Fruit fly (Drosophila melanogaster) whole organism, embryonic: ENCODE measurements around the gene Wdr59.

Experiments used
- Awh ChIP-seq: fragments of 200-800 bp; sonication (Bioruptor generic); IDR thresholded peaks from 2 replicates; pipeline ENCODE4, ENCODE4 v1.3.6; 2022; ENCODE audit warnings: missing biosample characterization, missing genetic modification characterization
- Blimp-1 ChIP-seq: fragments of 200-800 bp; sonication (Bioruptor generic); optimal IDR thresholded peaks from 3 replicates; lab custom pipeline; 2018; ENCODE audit warnings: missing biosample characterization, missing genetic modification characterization, mild to moderate bottlenecking, moderate library complexity, missing genetic modification reagents
- CG14710 ChIP-seq: fragments of 200-800 bp; sonication (Bioruptor generic); optimal IDR thresholded peaks from 3 replicates; lab custom pipeline; 2019; ENCODE audit warnings: missing biosample characterization, mild to moderate bottlenecking, missing genetic modification characterization, moderate library complexity
- CG15073 ChIP-seq: fragments of 200-800 bp; sonication (Bioruptor generic); optimal IDR thresholded peaks from 2 replicates; lab custom pipeline; 2016; ENCODE audit warnings: missing biosample characterization, missing genetic modification characterization
- CG1529 ChIP-seq: fragments of 200-800 bp; sonication (Bioruptor generic); optimal IDR thresholded peaks from 3 replicates; lab custom pipeline; 2018; ENCODE audit warnings: missing biosample characterization, missing genetic modification characterization
- CG16779 ChIP-seq: fragments of 200-800 bp; sonication (Bioruptor generic); IDR thresholded peaks from 2 replicates; pipeline ENCODE4 v1.3.6; 2022; ENCODE audit warnings: missing biosample characterization, missing genetic modification characterization
- CG17186 ChIP-seq: fragments of 200-800 bp; sonication (Bioruptor generic); optimal IDR thresholded peaks from 3 replicates; lab custom pipeline; 2017; ENCODE audit warnings: missing biosample characterization, missing genetic modification reagents, missing genetic modification characterization
- CG18764 ChIP-seq: fragments of 200-800 bp; sonication (Bioruptor generic); optimal IDR thresholded peaks from 3 replicates; lab custom pipeline; 2016; ENCODE audit warnings: missing biosample characterization, missing genetic modification characterization
- CG33557 ChIP-seq: fragments of 200-800 bp; sonication (Bioruptor generic); optimal IDR thresholded peaks from 2 replicates; lab custom pipeline; 2019; ENCODE audit warnings: missing biosample characterization, mild to moderate bottlenecking, missing genetic modification characterization, moderate library complexity
- CG3407 ChIP-seq: fragments of 200-800 bp; sonication (Bioruptor generic); optimal IDR thresholded peaks from 2 replicates; lab custom pipeline; 2018; ENCODE audit warnings: missing biosample characterization, mild to moderate bottlenecking, missing genetic modification characterization
- CG34376 ChIP-seq: fragments of 200-800 bp; sonication (Bioruptor generic); optimal IDR thresholded peaks from 2 replicates; lab custom pipeline; 2018; ENCODE audit warnings: missing biosample characterization, mild to moderate bottlenecking, missing genetic modification characterization
- CG4424 ChIP-seq: fragments of 200-800 bp; sonication (Bioruptor generic); optimal IDR thresholded peaks from 3 replicates; lab custom pipeline; 2016; ENCODE audit warnings: missing biosample characterization, missing genetic modification characterization
- CG4617 ChIP-seq: fragments of 200-800 bp; sonication (Bioruptor generic); optimal IDR thresholded peaks from 3 replicates; lab custom pipeline; 2016; ENCODE audit warnings: missing biosample characterization, missing genetic modification characterization, borderline replicate concordance
- CG7987 ChIP-seq: fragments of 200-800 bp; sonication (Bioruptor generic); optimal IDR thresholded peaks from 2 replicates; lab custom pipeline; 2018; ENCODE audit warnings: missing biosample characterization, mild to moderate bottlenecking, missing genetic modification characterization, moderate library complexity
- CG9817 ChIP-seq: fragments of 200-800 bp; sonication (Bioruptor generic); optimal IDR thresholded peaks from 2 replicates; lab custom pipeline; 2018; ENCODE audit warnings: missing biosample characterization, mild to moderate bottlenecking, missing genetic modification characterization, moderate library complexity
- CHES-1-like ChIP-seq: fragments of 200-800 bp; sonication (Bioruptor generic); optimal IDR thresholded peaks from 2 replicates; lab custom pipeline; 2016; ENCODE audit warnings: missing biosample characterization, missing genetic modification characterization
- CoRest ChIP-seq: fragments of 200-800 bp; sonication (Bioruptor generic); optimal IDR thresholded peaks from 3 replicates; lab custom pipeline; 2018; ENCODE audit warnings: missing biosample characterization, mild to moderate bottlenecking, missing genetic modification characterization, moderate library complexity
- Gsc ChIP-seq: fragments of 200-800 bp; sonication (Bioruptor generic); IDR thresholded peaks from 2 replicates; pipeline ENCODE4 v1.3.6; 2022; ENCODE audit warnings: missing biosample characterization, missing genetic modification characterization
- Gug ChIP-seq: fragments of 200-800 bp; sonication (Bioruptor generic); IDR thresholded peaks from 4 replicates; pipeline ENCODE4 v1.3.6; 2022; ENCODE audit warnings: missing biosample characterization, missing genetic modification characterization
- H15 ChIP-seq: fragments of 200-800 bp; sonication (Bioruptor generic); IDR thresholded peaks from 3 replicates; pipeline ENCODE4 v1.3.6; 2022; ENCODE audit warnings: missing biosample characterization, missing genetic modification characterization
- HHEX ChIP-seq: fragments of 200-800 bp; sonication (Bioruptor generic); optimal IDR thresholded peaks from 3 replicates; lab custom pipeline; 2017; ENCODE audit warnings: missing biosample characterization, mild to moderate bottlenecking, missing genetic modification characterization, missing genetic modification reagents
- HLH3B ChIP-seq: fragments of 200-800 bp; sonication (Bioruptor generic); IDR thresholded peaks from 2 replicates; pipeline ENCODE4 v1.3.6; 2022; ENCODE audit warnings: missing biosample characterization, missing genetic modification characterization
- Hsf ChIP-seq: fragments of 200-800 bp; sonication (Bioruptor generic); optimal IDR thresholded peaks from 3 replicates; lab custom pipeline; 2016; ENCODE audit warnings: missing biosample characterization, missing genetic modification characterization
- Oli ChIP-seq: fragments of 200-800 bp; sonication (Bioruptor generic); optimal IDR thresholded peaks from 2 replicates; lab custom pipeline; 2018; ENCODE audit warnings: missing biosample characterization, mild to moderate bottlenecking, missing genetic modification characterization, moderate library complexity
- Side ChIP-seq: fragments of 200-800 bp; sonication (Bioruptor generic); optimal IDR thresholded peaks from 2 replicates; lab custom pipeline; 2016; ENCODE audit warnings: missing biosample characterization, missing genetic modification characterization
- Taf1 ChIP-seq: fragments of 200-800 bp; sonication (Bioruptor generic); IDR thresholded peaks from 2 replicates; pipeline ENCODE4 v1.3.6; 2022; ENCODE audit warnings: missing biosample characterization, missing genetic modification characterization
- YL-1 ChIP-seq: fragments of 200-800 bp; sonication (Bioruptor generic); optimal IDR thresholded peaks from 3 replicates; lab custom pipeline; 2017; ENCODE audit warnings: missing biosample characterization, mild to moderate bottlenecking, missing genetic modification characterization
- ato ChIP-seq: fragments of 200-800 bp; sonication (Bioruptor generic); IDR thresholded peaks from 2 replicates; pipeline ENCODE4 v1.3.6; 2022; ENCODE audit warnings: missing biosample characterization, missing genetic modification characterization; ENCODE audit not compliant: partially characterized antibody
- bab2 ChIP-seq: fragments of 200-800 bp; sonication (Bioruptor generic); optimal IDR thresholded peaks from 2 replicates; lab custom pipeline; 2016; ENCODE audit warnings: missing biosample characterization, missing genetic modification characterization
- bcd ChIP-seq: fragments of 200-800 bp; sonication (Bioruptor generic); optimal IDR thresholded peaks from 2 replicates; lab custom pipeline; 2017; ENCODE audit warnings: missing biosample characterization, mild to moderate bottlenecking, missing genetic modification characterization
- caup ChIP-seq: fragments of 200-800 bp; sonication (Bioruptor generic); optimal IDR thresholded peaks from 3 replicates; lab custom pipeline; 2017; ENCODE audit warnings: missing biosample characterization, mild to moderate bottlenecking, missing genetic modification characterization, moderate library complexity; ENCODE audit not compliant: severe bottlenecking
- danr ChIP-seq: fragments of 200-800 bp; sonication (Bioruptor generic); IDR thresholded peaks from 2 replicates; pipeline ENCODE4 v1.3.6; 2022; ENCODE audit warnings: missing biosample characterization, missing genetic modification characterization
- fru ChIP-seq: fragments of >200 bp; optimal IDR thresholded peaks from 2 replicates; lab custom pipeline; 2017
- ftz-f1 ChIP-seq: fragments of 200-800 bp; sonication (Bioruptor generic); optimal IDR thresholded peaks from 2 replicates; lab custom pipeline; 2016; ENCODE audit warnings: missing biosample characterization, missing genetic modification characterization
- gsb-n ChIP-seq: fragments of 200-800 bp; sonication (Bioruptor generic); optimal IDR thresholded peaks from 3 replicates; lab custom pipeline; 2018; ENCODE audit warnings: missing biosample characterization, mild to moderate bottlenecking, missing genetic modification characterization
- hkb ChIP-seq, 2 experiments: fragments of 200-800 bp in 1 of 2; fragments of >200 bp in 1 of 2; sonication (Bioruptor generic) in 1 of 2; IDR thresholded peaks in 1 of 2; optimal IDR thresholded peaks in 1 of 2; 2 replicates each; pipeline versions ENCODE4 v1.3.6 to Lab custom; 2017 to 2022; ENCODE audit warnings: missing biosample characterization in 1 of 2, missing genetic modification characterization in 1 of 2
- jing ChIP-seq: fragments of 200-800 bp; sonication (Bioruptor generic); optimal IDR thresholded peaks from 2 replicates; lab custom pipeline; 2018; ENCODE audit warnings: missing biosample characterization, mild to moderate bottlenecking, missing genetic modification characterization
- ken ChIP-seq: fragments of 200-800 bp; sonication (Bioruptor generic); IDR thresholded peaks from 3 replicates; pipeline ENCODE4 v1.3.6; 2022; ENCODE audit warnings: missing biosample characterization, missing genetic modification characterization
- kni ChIP-seq: fragments of 200-800 bp; sonication (Bioruptor generic); optimal IDR thresholded peaks from 3 replicates; lab custom pipeline; 2017; ENCODE audit warnings: mild to moderate bottlenecking, missing biosample characterization, missing genetic modification reagents, missing genetic modification characterization
- nau ChIP-seq: fragments of 200-800 bp; sonication (Bioruptor generic); optimal IDR thresholded peaks from 3 replicates; lab custom pipeline; 2017; ENCODE audit warnings: missing biosample characterization, mild to moderate bottlenecking, missing genetic modification characterization, missing genetic modification reagents
- org-1 ChIP-seq: fragments of 200-800 bp; sonication (Bioruptor generic); optimal IDR thresholded peaks from 2 replicates; lab custom pipeline; 2017; ENCODE audit warnings: missing biosample characterization, missing genetic modification characterization
- pum ChIP-seq: fragments of 200-800 bp; sonication (Bioruptor generic); optimal IDR thresholded peaks from 2 replicates; lab custom pipeline; 2016; ENCODE audit warnings: missing biosample characterization, missing genetic modification characterization
- repo ChIP-seq: fragments of 200-800 bp; sonication (Bioruptor generic); optimal IDR thresholded peaks from 2 replicates; lab custom pipeline; 2016; ENCODE audit warnings: missing biosample characterization, missing genetic modification characterization
- salm ChIP-seq: fragments of 200-800 bp; sonication (Bioruptor generic); optimal IDR thresholded peaks from 2 replicates; lab custom pipeline; 2018; ENCODE audit warnings: missing biosample characterization, mild to moderate bottlenecking, missing genetic modification characterization
- seq ChIP-seq: fragments of 200-800 bp; sonication (Bioruptor generic); IDR thresholded peaks from 2 replicates; pipeline ENCODE4 v1.3.6; 2022; ENCODE audit warnings: missing biosample characterization, missing genetic modification characterization
- shn ChIP-seq: fragments of 200-800 bp; sonication (Bioruptor generic); optimal IDR thresholded peaks from 3 replicates; lab custom pipeline; 2016; ENCODE audit warnings: missing biosample characterization, missing genetic modification characterization
- sug ChIP-seq: fragments of 200-800 bp; optimal IDR thresholded peaks from 2 replicates; lab custom pipeline; 2019; ENCODE audit warnings: missing biosample characterization, mild to moderate bottlenecking, missing genetic modification characterization, moderate library complexity
- tna ChIP-seq: fragments of 200-800 bp; sonication (Bioruptor generic); IDR thresholded peaks from 2 replicates; pipeline ENCODE4 v1.3.6; 2022; ENCODE audit warnings: missing biosample characterization, missing genetic modification characterization; ENCODE audit not compliant: partially characterized antibody
- wdn ChIP-seq: fragments of 200-800 bp; sonication (Bioruptor generic); IDR thresholded peaks from 2 replicates; pipeline ENCODE4 v1.3.6; 2022; ENCODE audit warnings: missing biosample characterization, missing genetic modification characterization
- yki ChIP-seq: fragments of >200 bp; optimal IDR thresholded peaks from 3 replicates; lab custom pipeline; 2018
- zfh2 ChIP-seq: fragments of 200-800 bp; sonication (Bioruptor generic); optimal IDR thresholded peaks from 2 replicates; lab custom pipeline; 2016; ENCODE audit warnings: missing biosample characterization, missing genetic modification characterization

Gene Wdr59

DNA sequence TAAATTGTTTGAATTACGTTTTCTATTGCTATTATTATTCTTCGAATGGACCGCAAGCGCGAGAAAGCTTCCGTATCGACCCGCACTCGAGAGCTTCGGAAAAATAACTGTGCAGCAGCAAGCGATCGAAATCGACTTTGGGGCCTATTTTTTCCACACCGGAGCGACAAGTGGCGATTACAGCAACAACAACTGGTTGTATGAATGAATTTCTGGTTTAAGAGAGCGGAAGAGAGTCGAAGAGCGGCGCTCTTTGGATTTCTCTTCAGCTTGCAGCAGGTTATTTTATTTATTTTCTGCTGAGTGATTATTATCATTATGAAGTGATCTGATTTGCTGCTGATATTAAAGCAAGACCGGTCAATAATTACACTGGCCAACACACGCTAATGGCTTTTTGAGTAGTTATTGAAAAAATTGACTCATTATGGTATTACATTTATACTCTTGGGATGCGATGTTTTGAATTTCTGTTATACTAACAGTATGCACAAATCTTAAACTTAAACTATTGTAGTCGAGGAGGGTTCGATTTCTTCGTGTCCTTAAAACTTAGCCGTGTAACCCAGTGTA lies 24.3 kb upstream of the Wdr59 start, which contains the start of gene Samuel (continued):
- TF ChIP-seq Taf1, result no peak
- no peak for TF ChIP-seq CG9817 (tag; lab: Kevin White, UChicago)
- peak; percentile 4 for TF ChIP-seq CG34376 (GFP tag; lab: Kevin White, UChicago)
- TF ChIP-seq Oli (tag; lab: Kevin White, UChicago), result no peak
- no peak for TF ChIP-seq Gug
- TF ChIP-seq CG17186 (GFP tag; lab: Kevin White, UChicago), result no peak
- TF ChIP-seq CG4424, result peak; percentile 30
- TF ChIP-seq zfh2, result no peak
- no peak for TF ChIP-seq hkb (optimal IDR thresholded peaks at IDR 0.05; lab: Kevin White, UChicago)
- 0 out of 2 replicates have a peak, but pooled peaks have one; percentile 58 for TF ChIP-seq hkb (GFP tag; IDR thresholded peaks at IDR 0.05; lab: Robert Waterston, UW)
- TF ChIP-seq ato (GFP tag; lab: Robert Waterston, UW), result no peak
- no peak for TF ChIP-seq shn (GFP tag; lab: Kevin White, UChicago)
- TF ChIP-seq Hsf (GFP tag; lab: Kevin White, UChicago), result no peak
- TF ChIP-seq jing (GFP tag; lab: Kevin White, UChicago), result no peak
- TF ChIP-seq gsb-n, result no peak
- TF ChIP-seq pum, result no peak
- no peak for TF ChIP-seq CoRest (tag; lab: Kevin White, UChicago)
- no peak for TF ChIP-seq ken (GFP tag; lab: Robert Waterston, UW)
- TF ChIP-seq tna (GFP tag; lab: Robert Waterston, UW), result no peak
- peak; percentile 11 for TF ChIP-seq HHEX (GFP tag; lab: Kevin White, UChicago)
- no peak for TF ChIP-seq seq
- TF ChIP-seq nau (GFP tag; lab: Kevin White, UChicago), result no peak
- no peak for TF ChIP-seq HLH3B (GFP tag; lab: Robert Waterston, UW)
- TF ChIP-seq Side, result no peak
- TF ChIP-seq CHES-1-like (GFP tag; lab: Kevin White, UChicago), result no peak
- no peak for TF ChIP-seq bab2 (GFP tag; lab: Kevin White, UChicago)
- no peak for TF ChIP-seq Gsc
- TF ChIP-seq ftz-f1 (GFP tag; lab: Kevin White, UChicago), result peak; percentile 21
- TF ChIP-seq yki (lab: Kevin White, UChicago), result peak; percentile 39
- TF ChIP-seq repo (GFP tag; lab: Kevin White, UChicago), result no peak
- no peak for TF ChIP-seq bcd (GFP tag; lab: Kevin White, UChicago)
- TF ChIP-seq sug (tag; lab: Kevin White, UChicago), result no peak
- TF ChIP-seq danr, result no peak
- TF ChIP-seq salm, result peak; percentile 54
- no peak for TF ChIP-seq kni (GFP tag; lab: Kevin White, UChicago)
- no peak for TF ChIP-seq CG4617 (GFP tag; lab: Kevin White, UChicago)
- TF ChIP-seq CG33557 (GFP tag; lab: Kevin White, UChicago), result no peak
- no peak for TF ChIP-seq CG18764 (GFP tag; lab: Kevin White, UChicago)
- TF ChIP-seq CG1529 (GFP tag; lab: Kevin White, UChicago), result no peak
- no peak for TF ChIP-seq YL-1 (GFP tag; lab: Kevin White, UChicago)
- no peak for TF ChIP-seq CG15073 (GFP tag; lab: Kevin White, UChicago)
- TF ChIP-seq CG7987, result no peak
- no peak for TF ChIP-seq org-1 (GFP tag; lab: Kevin White, UChicago)
- no peak for TF ChIP-seq fru (lab: Kevin White, UChicago)
- TF ChIP-seq CG3407, result no peak
- no peak for TF ChIP-seq CG16779 (GFP tag; lab: Robert Waterston, UW)
- no peak for TF ChIP-seq CG14710
- TF ChIP-seq wdn, result no peak
- no peak for TF ChIP-seq caup (GFP tag; lab: Kevin White, UChicago)
- TF ChIP-seq H15, result no peak
- TF ChIP-seq Blimp-1, result no peak
- TF ChIP-seq Awh, result no peak
